Worm (Caenorhabditis elegans) whole organism, early embryonic: ENCODE data around the gene C27D6.12.

Source experiments
- aly-1 ChIP-seq: sonication (generic microtip); optimal IDR thresholded peaks from 2 replicates; lab custom pipeline; 2016; ENCODE audit warnings: missing genetic modification characterization, missing compliant biosample characterization
- ama-1 ChIP-seq: fragments of 150-350 bp; optimal IDR thresholded peaks from 2 replicates; lab custom pipeline; 2014
- ceh-13 ChIP-seq: fragments of 200-800 bp; sonication (Bioruptor generic); optimal IDR thresholded peaks from 2 replicates; lab custom pipeline; 2018; ENCODE audit warnings: mild to moderate bottlenecking, missing genetic modification characterization, missing compliant biosample characterization
- ets-7 ChIP-seq: sonication (generic microtip); optimal IDR thresholded peaks from 2 replicates; lab custom pipeline; 2016; ENCODE audit warnings: missing genotype, missing genetic modification characterization, missing compliant biosample characterization
- hmg-4 ChIP-seq: fragments of 200-800 bp; sonication (Bioruptor generic); optimal IDR thresholded peaks from 2 replicates; lab custom pipeline; 2018; ENCODE audit warnings: mild to moderate bottlenecking, missing genetic modification characterization, missing compliant biosample characterization
- hnd-1 ChIP-seq: sonication (generic microtip); optimal IDR thresholded peaks from 2 replicates; lab custom pipeline; 2016; ENCODE audit warnings: missing genetic modification characterization, missing compliant biosample characterization
- tbx-37 ChIP-seq: fragments of 200-800 bp; sonication (Bioruptor generic); conservative IDR thresholded peaks from 2 replicates; pipeline ENCODE4 v1.3.6; 2022; ENCODE audit warnings: missing genetic modification reagents, missing genetic modification characterization, missing compliant biosample characterization
- tra-4 ChIP-seq: sonication (generic microtip); optimal IDR thresholded peaks from 2 replicates; lab custom pipeline; 2017; ENCODE audit warnings: missing genetic modification characterization, missing compliant biosample characterization

DNA sequence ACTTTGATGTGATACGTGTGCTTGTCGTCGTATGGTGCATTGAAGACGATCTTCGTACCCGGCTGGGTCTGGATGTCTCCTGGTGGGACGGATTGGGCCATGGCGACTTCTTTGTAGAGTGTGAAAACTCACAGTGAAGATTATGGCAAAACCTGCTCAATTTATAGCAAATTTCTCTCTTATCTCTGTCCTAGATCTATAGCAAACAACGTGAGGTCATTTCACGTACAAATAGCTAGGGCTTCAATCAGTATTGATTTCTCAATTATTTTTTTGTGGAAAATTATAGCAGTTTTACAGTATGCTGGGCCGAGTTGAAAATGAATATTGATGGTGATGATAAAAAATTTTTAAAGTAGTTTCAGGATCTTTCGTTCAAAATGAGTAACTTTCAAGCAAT lies 20.8 kb downstream of the C27D6.12 start, which contains the start of gene msp-45:
- TF ChIP-seq hmg-4 (GFP tag; lab: Kevin White, UChicago) (no peak), tbx-37 (GFP tag; lab: Robert Waterston, UW) (no peak), hnd-1 (no peak), ama-1 (lab: Kevin White, UChicago) (no peak), aly-1 (tag; lab: Kevin White, UChicago) (no peak), ceh-13 (no peak), ets-7 (tag; lab: Kevin White, UChicago) (no peak), tra-4 (tag; lab: Kevin White, UChicago) (no peak)
